Fruit fly (Drosophila melanogaster): ENCODE results near the gene CG16743.

Gene CG16743

DNA sequence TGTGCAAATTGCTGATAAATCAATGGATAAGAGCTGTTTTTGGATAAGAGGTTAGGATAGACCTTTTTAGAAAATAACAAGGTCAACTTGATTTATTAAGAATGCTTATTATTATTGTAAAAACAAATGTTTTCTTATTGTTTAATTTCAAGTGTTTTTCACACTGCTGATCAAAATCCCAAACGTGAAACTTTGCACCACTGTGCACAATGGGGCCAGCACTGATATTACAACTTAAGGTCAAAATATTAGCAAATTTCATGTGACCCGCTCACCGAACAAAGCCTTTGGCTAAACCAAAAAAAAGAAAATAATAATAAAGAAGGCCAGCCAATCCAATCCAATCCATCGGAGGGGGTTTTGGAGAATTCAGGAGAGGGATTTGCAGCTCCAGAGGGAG is 50.7 kb downstream of the CG16743 start (continued):
- peak; percentile 39 for TF ChIP-seq achi (GFP tag; optimal IDR thresholded peaks at IDR 0.05)
- no peak for TF ChIP-seq CG11762 (GFP tag; optimal IDR thresholded peaks at IDR 0.05; ENCODE audit: insufficient read depth)
- TF ChIP-seq CG3919 (GFP tag; optimal IDR thresholded peaks at IDR 0.05), result no peak
- no peak for TF ChIP-seq Hr38 (GFP tag; optimal IDR thresholded peaks at IDR 0.05)
- peak; percentile 1 for TF ChIP-seq vri (GFP tag; optimal IDR thresholded peaks at IDR 0.05)
- TF ChIP-seq Eip93F (GFP tag; optimal IDR thresholded peaks at IDR 0.05), result no peak
- TF ChIP-seq CG3032 (tag; optimal IDR thresholded peaks at IDR 0.05), result no peak
- TF ChIP-seq acj6 (GFP tag; optimal IDR thresholded peaks at IDR 0.05), result peak; percentile 42
- 0 out of 3 replicates have a peak, but pooled peaks have one; percentile 25 for TF ChIP-seq CG8119 (GFP tag; IDR thresholded peaks at IDR 0.05)
- peak; percentile 52 for TF ChIP-seq Sox102F (GFP tag; optimal IDR thresholded peaks at IDR 0.05)
- TF ChIP-seq lz (GFP tag; optimal IDR thresholded peaks at IDR 0.05), result no peak
- no peak for TF ChIP-seq Gug (GFP tag; IDR thresholded peaks at IDR 0.05)
- no peak for TF ChIP-seq CG8319 (GFP tag; optimal IDR thresholded peaks at IDR 0.05)
- TF ChIP-seq CG6808 (GFP tag; optimal IDR thresholded peaks at IDR 0.05), result no peak
- TF ChIP-seq CG9139 (GFP tag; optimal IDR thresholded peaks at IDR 0.05), result no peak
- TF ChIP-seq CG1621 (tag; optimal IDR thresholded peaks at IDR 0.05), result no peak
- TF ChIP-seq CG6854 (GFP tag; optimal IDR thresholded peaks at IDR 0.05), result no peak
- TF ChIP-seq esn (GFP tag; optimal IDR thresholded peaks at IDR 0.05), result peak; percentile 39
- TF ChIP-seq Ets21C (GFP tag; optimal IDR thresholded peaks at IDR 0.05), result peak; percentile 15
- TF ChIP-seq fd59A (GFP tag; optimal IDR thresholded peaks at IDR 0.05), result no peak
- peak; percentile 35 for TF ChIP-seq Met (GFP tag; optimal IDR thresholded peaks at IDR 0.05)
- peak in 1 of 2 experiments; percentile 14 for TF ChIP-seq salr (GFP tag; optimal IDR thresholded peaks at IDR 0.05)
- TF ChIP-seq ss (GFP tag; optimal IDR thresholded peaks at IDR 0.05), result no peak
- no peak for TF ChIP-seq spab (GFP tag; optimal IDR thresholded peaks at IDR 0.05)
- TF ChIP-seq CG11294 (GFP tag; IDR thresholded peaks at IDR 0.05), result no peak
- no peak for TF ChIP-seq CG34406 (GFP tag; optimal IDR thresholded peaks at IDR 0.05)

Measured in whole organism, prepupa.